In the genomic region with DNA sequence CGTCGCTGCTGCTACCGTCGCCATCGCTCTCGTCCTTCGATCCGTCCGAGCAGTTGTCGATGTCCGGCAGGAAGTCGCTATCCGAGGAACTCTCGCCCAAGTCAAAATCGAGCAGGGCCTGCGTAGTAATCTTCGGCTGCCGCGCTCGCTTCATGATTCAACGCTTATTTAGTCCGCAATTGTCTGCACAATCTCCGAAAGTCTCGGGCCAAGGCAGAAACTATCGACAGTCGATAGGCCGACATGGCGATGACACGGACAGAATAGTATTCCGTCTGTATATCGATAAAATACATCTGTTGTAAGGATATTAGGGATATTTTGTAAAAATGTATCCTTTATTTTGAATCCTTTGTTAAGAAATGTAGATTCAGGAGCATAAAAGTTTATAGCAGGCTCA, we compare ENCODE assay signal across 1 fruit fly cellular context.
TF ChIP-seq lines count a peak whose summit lies in the region.

A gene (minus strand): TSS at position 241 of the 400 bp plus-strand sequence.

TF ChIP-seq in whole organism, embryonic, 481 proteins besides CTCF, POLR2A, EP300 and RAD21 (continued from another document):
- TF ChIP-seq Opbp (GFP tag; IDR thresholded peaks at IDR 0.05; lab: Robert Waterston, UW; ENCODE audit: partially characterized antibody) (peak; percentile 76; the same call in 2 of the 3 replicates), ato (GFP tag; IDR thresholded peaks at IDR 0.05; lab: Robert Waterston, UW; ENCODE audit: partially characterized antibody) (peak; percentile 89), CG15601 (tag; optimal IDR thresholded peaks at IDR 0.05; lab: Kevin White, UChicago) (no peak), CG13775 (GFP tag; optimal IDR thresholded peaks at IDR 0.05; lab: Kevin White, UChicago) (no peak), CG12219 (GFP tag; optimal IDR thresholded peaks at IDR 0.05; lab: Kevin White, UChicago) (no peak), Hmx (GFP tag; optimal IDR thresholded peaks at IDR 0.05; lab: Kevin White, UChicago) (no peak), Tbp (GFP tag; optimal IDR thresholded peaks at IDR 0.05; lab: Kevin White, UChicago) (no peak), CG10209 (GFP tag; optimal IDR thresholded peaks at IDR 0.05; lab: Kevin White, UChicago) (no peak), Camta (GFP tag; optimal IDR thresholded peaks at IDR 0.05; lab: Kevin White, UChicago) (no peak), MBD-R2 (GFP tag; IDR thresholded peaks at IDR 0.05; lab: Robert Waterston, UW) (peak; percentile 61), CG8944 (GFP tag; optimal IDR thresholded peaks at IDR 0.05; lab: Kevin White, UChicago) (no peak), ttk (GFP tag; IDR thresholded peaks at IDR 0.05; lab: Robert Waterston, UW) (no peak), CG11696 (GFP tag; IDR thresholded peaks at IDR 0.05; lab: Robert Waterston, UW) (no peak), stwl (tag; optimal IDR thresholded peaks at IDR 0.05; lab: Kevin White, UChicago) (peak; percentile 51), CG7372 (GFP tag; IDR thresholded peaks at IDR 0.05; lab: Robert Waterston, UW) (no peak), CG12659 (GFP tag; optimal IDR thresholded peaks at IDR 0.05; lab: Kevin White, UChicago) (no peak), Fer1 (GFP tag; optimal IDR thresholded peaks at IDR 0.05; lab: Kevin White, UChicago) (no peak), CG16813 (GFP tag; IDR thresholded peaks at IDR 0.05; lab: Robert Waterston, UW; ENCODE audit: partially characterized antibody) (peak; percentile 64), Spps (tag; optimal IDR thresholded peaks at IDR 0.05; lab: Kevin White, UChicago) (no peak), dan (GFP tag; IDR thresholded peaks at IDR 0.05; lab: Robert Waterston, UW) (no peak), CG7963 (GFP tag; IDR thresholded peaks at IDR 0.05; lab: Robert Waterston, UW; ENCODE audit: partially characterized antibody) (peak; percentile 55; the same call in 2 of the 3 replicates), Bgb (GFP tag; IDR thresholded peaks at IDR 0.05; lab: Robert Waterston, UW; ENCODE audit: partially characterized antibody) (peak; percentile 72), ap (GFP tag; IDR thresholded peaks at IDR 0.05; lab: Robert Waterston, UW) (no peak), CG10366 (GFP tag; IDR thresholded peaks at IDR 0.05; lab: Robert Waterston, UW) (no peak), Vsx1 (GFP tag; optimal IDR thresholded peaks at IDR 0.05; lab: Kevin White, UChicago) (no peak), CG6791 (GFP tag; IDR thresholded peaks at IDR 0.05; lab: Robert Waterston, UW; ENCODE audit: partially characterized antibody) (peak; percentile 82), CG9876 (GFP tag; optimal IDR thresholded peaks at IDR 0.05; lab: Kevin White, UChicago) (no peak), CG6765 (GFP tag; optimal IDR thresholded peaks at IDR 0.05; lab: Kevin White, UChicago) (no peak), CG10959 (GFP tag; IDR thresholded peaks at IDR 0.05; lab: Robert Waterston, UW) (no peak), CG9609 (GFP tag; optimal IDR thresholded peaks at IDR 0.05; lab: Kevin White, UChicago) (no peak), kni (GFP tag; optimal IDR thresholded peaks at IDR 0.05; lab: Kevin White, UChicago) (no peak), inv (GFP tag; IDR thresholded peaks at IDR 0.05; lab: Robert Waterston, UW; ENCODE audit: partially characterized antibody) (peak; percentile 52), run (tag; optimal IDR thresholded peaks at IDR 0.05; lab: Kevin White, UChicago) (no peak), Dref (GFP tag; IDR thresholded peaks at IDR 0.05; lab: Robert Waterston, UW) (peak; percentile 77)
